Fruit fly (Drosophila melanogaster) whole organism, embryonic: ENCODE data around the gene tHMG1.
A peak's percentile ranks its signal among the peaks of the same experiment; 100 is the strongest.

ENCODE experiments used
- B-H1 ChIP-seq: fragments of 200-800 bp; sonication (Bioruptor generic); IDR thresholded peaks from 3 replicates; pipeline ENCODE4 v1.3.6; 2022; ENCODE audit warnings: missing biosample characterization, missing genetic modification characterization
- B-H2 ChIP-seq: fragments of 200-800 bp; sonication (Bioruptor generic); optimal IDR thresholded peaks from 2 replicates; lab custom pipeline; 2018; ENCODE audit warnings: missing biosample characterization, mild to moderate bottlenecking, missing genetic modification characterization
- Bdp1 ChIP-seq: fragments of 200-800 bp; sonication (Bioruptor generic); optimal IDR thresholded peaks from 3 replicates; lab custom pipeline; 2016; ENCODE audit warnings: missing biosample characterization, missing genetic modification characterization
- CG11696 ChIP-seq: fragments of 200-800 bp; sonication (Bioruptor generic); IDR thresholded peaks from 2 replicates; pipeline ENCODE4 v1.3.6; 2022; ENCODE audit warnings: missing biosample characterization, missing genetic modification characterization
- CG13424 ChIP-seq: fragments of 200-800 bp; sonication (Bioruptor generic); optimal IDR thresholded peaks from 2 replicates; lab custom pipeline; 2019; ENCODE audit warnings: missing biosample characterization, mild to moderate bottlenecking, missing genetic modification characterization, moderate library complexity
- CG14860 ChIP-seq: fragments of 200-800 bp; sonication (Bioruptor generic); IDR thresholded peaks from 3 replicates; pipeline ENCODE4 v1.3.6; 2022; ENCODE audit warnings: missing biosample characterization, missing genetic modification characterization; ENCODE audit not compliant: partially characterized antibody
- CG14965 ChIP-seq: fragments of 200-800 bp; sonication (Bioruptor generic); optimal IDR thresholded peaks from 2 replicates; lab custom pipeline; 2016; ENCODE audit warnings: missing biosample characterization, missing genetic modification characterization, borderline replicate concordance
- CG16813 ChIP-seq: fragments of 200-800 bp; sonication (Bioruptor generic); IDR thresholded peaks from 3 replicates; pipeline ENCODE4 v1.3.6; 2022; ENCODE audit warnings: missing biosample characterization, missing genetic modification characterization; ENCODE audit not compliant: partially characterized antibody
- CG16815 ChIP-seq: fragments of 200-800 bp; sonication (Bioruptor generic); optimal IDR thresholded peaks from 3 replicates; lab custom pipeline; 2017; ENCODE audit warnings: missing biosample characterization, mild to moderate bottlenecking, missing genetic modification characterization
- CG18011 ChIP-seq: fragments of 200-800 bp; sonication (Bioruptor generic); optimal IDR thresholded peaks from 2 replicates; lab custom pipeline; 2017; ENCODE audit warnings: missing biosample characterization, missing genetic modification characterization, mild to moderate bottlenecking, moderate library complexity, missing genotype
- CG18262 ChIP-seq: fragments of 200-800 bp; optimal IDR thresholded peaks from 3 replicates; lab custom pipeline; 2019; ENCODE audit warnings: missing biosample characterization, mild to moderate bottlenecking, missing genetic modification characterization, moderate library complexity
- CG32767 ChIP-seq: fragments of 200-800 bp; sonication (Bioruptor generic); IDR thresholded peaks from 2 replicates; pipeline ENCODE4 v1.3.6; 2022; ENCODE audit warnings: missing biosample characterization, missing genetic modification characterization
- CG6813 ChIP-seq: fragments of 200-800 bp; sonication (Bioruptor generic); optimal IDR thresholded peaks from 2 replicates; lab custom pipeline; 2017; ENCODE audit warnings: missing biosample characterization, missing genetic modification characterization, mild to moderate bottlenecking, moderate library complexity, missing genetic modification reagents
- CG7745 ChIP-seq: fragments of 200-800 bp; sonication (Bioruptor generic); optimal IDR thresholded peaks from 2 replicates; lab custom pipeline; 2018; ENCODE audit warnings: missing biosample characterization, mild to moderate bottlenecking, missing genetic modification characterization, moderate library complexity
- CG8765 ChIP-seq: fragments of 200-800 bp; sonication (Bioruptor generic); IDR thresholded peaks from 2 replicates; pipeline ENCODE4 v1.3.6; 2022; ENCODE audit warnings: missing biosample characterization, missing genetic modification characterization
- CG8924 ChIP-seq: fragments of 200-800 bp; optimal IDR thresholded peaks from 3 replicates; lab custom pipeline; 2019; ENCODE audit warnings: missing biosample characterization, mild to moderate bottlenecking, missing genetic modification characterization, moderate library complexity
- CG9609 ChIP-seq: fragments of 200-800 bp; sonication (Bioruptor generic); optimal IDR thresholded peaks from 3 replicates; lab custom pipeline; 2016; ENCODE audit warnings: missing biosample characterization, missing genetic modification characterization
- CG9797 ChIP-seq: fragments of 200-800 bp; sonication (Bioruptor generic); optimal IDR thresholded peaks from 3 replicates; lab custom pipeline; 2018; ENCODE audit warnings: missing biosample characterization, mild to moderate bottlenecking, missing genetic modification characterization
- D19B ChIP-seq: fragments of 200-800 bp; sonication (Bioruptor generic); optimal IDR thresholded peaks from 2 replicates; lab custom pipeline; 2017; ENCODE audit warnings: missing biosample characterization, mild to moderate bottlenecking, missing genetic modification characterization
- Deaf1 ChIP-seq: fragments of 200-800 bp; optimal IDR thresholded peaks from 3 replicates; lab custom pipeline; 2019; ENCODE audit warnings: missing biosample characterization, mild to moderate bottlenecking, missing genetic modification characterization, moderate library complexity
- Doc2 ChIP-seq: fragments of 200-800 bp; sonication (Bioruptor generic); IDR thresholded peaks from 2 replicates; pipeline ENCODE4 v1.3.6; 2022; ENCODE audit warnings: missing biosample characterization, missing genetic modification characterization
- E2f1 ChIP-seq: fragments of 200-800 bp; sonication (Bioruptor generic); IDR thresholded peaks from 2 replicates; pipeline ENCODE4 v1.3.6; 2022; ENCODE audit warnings: missing biosample characterization, missing genetic modification characterization
- Hand ChIP-seq: fragments of 200-800 bp; sonication (Bioruptor generic); optimal IDR thresholded peaks from 2 replicates; lab custom pipeline; 2017; ENCODE audit warnings: mild to moderate bottlenecking, missing biosample characterization, missing genetic modification reagents, missing genetic modification characterization
- MTF-1 ChIP-seq: fragments of 200-800 bp; sonication (Bioruptor generic); optimal IDR thresholded peaks from 2 replicates; lab custom pipeline; 2018; ENCODE audit warnings: missing biosample characterization, mild to moderate bottlenecking, missing genetic modification characterization, borderline replicate concordance
- Mad ChIP-seq: fragments of 200-800 bp; sonication (Bioruptor generic); optimal IDR thresholded peaks from 2 replicates; lab custom pipeline; 2016; ENCODE audit warnings: missing biosample characterization, missing genetic modification characterization
- Max ChIP-seq: fragments of 200-800 bp; sonication (Bioruptor generic); optimal IDR thresholded peaks from 2 replicates; lab custom pipeline; 2016; ENCODE audit warnings: missing biosample characterization, mild to moderate bottlenecking, missing genetic modification characterization
- Mes4 ChIP-seq: fragments of 200-800 bp; sonication (Bioruptor generic); optimal IDR thresholded peaks from 2 replicates; lab custom pipeline; 2016; ENCODE audit warnings: missing biosample characterization, missing genetic modification characterization
- Nf-YB ChIP-seq: fragments of 200-800 bp; sonication (Bioruptor generic); optimal IDR thresholded peaks from 3 replicates; lab custom pipeline; 2019; ENCODE audit warnings: missing biosample characterization, mild to moderate bottlenecking, missing genetic modification characterization, moderate library complexity
- Pdp1 ChIP-seq, 2 experiments: fragments of 200-800 bp; sonication (Bioruptor generic); optimal IDR thresholded peaks; 3 replicates each; lab custom pipeline; 2016; ENCODE audit warnings: missing biosample characterization in 2 of 2, missing genetic modification characterization in 2 of 2, mild to moderate bottlenecking in 1 of 2, moderate library complexity in 1 of 2
- cad ChIP-seq: fragments of >200 bp; optimal IDR thresholded peaks from 2 replicates; lab custom pipeline; 2017; ENCODE audit warnings: missing biosample characterization, missing genetic modification characterization
- chif ChIP-seq, 2 experiments: fragments of 200-800 bp; sonication (Bioruptor generic); optimal IDR thresholded peaks; 3 replicates each; lab custom pipeline; 2016; ENCODE audit warnings: missing biosample characterization in 2 of 2, missing genetic modification characterization in 2 of 2
- eve ChIP-seq, 2 experiments: fragments of >200 bp; optimal IDR thresholded peaks; 2 replicates each; lab custom pipeline; 2017; ENCODE audit warnings: missing biosample characterization in 2 of 2, missing genetic modification characterization in 2 of 2
- ewg ChIP-seq: fragments of 200-800 bp; sonication (Bioruptor generic); optimal IDR thresholded peaks from 3 replicates; lab custom pipeline; 2017; ENCODE audit warnings: mild to moderate bottlenecking, missing biosample characterization, missing genetic modification reagents, missing genetic modification characterization
- fd64A ChIP-seq: fragments of 200-800 bp; sonication (Bioruptor generic); optimal IDR thresholded peaks from 3 replicates; lab custom pipeline; 2018; ENCODE audit warnings: missing biosample characterization, mild to moderate bottlenecking, missing genetic modification characterization
- ind ChIP-seq: fragments of 200-800 bp; sonication (Bioruptor generic); optimal IDR thresholded peaks from 3 replicates; lab custom pipeline; 2016; ENCODE audit warnings: missing biosample characterization, missing genetic modification characterization
- lmd ChIP-seq: fragments of 200-800 bp; sonication (Bioruptor generic); IDR thresholded peaks from 2 replicates; pipeline ENCODE4 v1.3.6; 2022; ENCODE audit warnings: missing biosample characterization, missing genetic modification characterization
- lov ChIP-seq, 2 experiments: fragments of 200-800 bp in 1 of 2; fragments of >200 bp in 1 of 2; sonication (Bioruptor generic) in 1 of 2; IDR thresholded peaks in 1 of 2; optimal IDR thresholded peaks in 1 of 2; 2 replicates in 1 of 2; 3 replicates in 1 of 2; pipeline versions ENCODE4 v1.3.6 to Lab custom; 2017 to 2022; ENCODE audit warnings: missing biosample characterization in 1 of 2, missing genetic modification characterization in 1 of 2
- nerfin-1 ChIP-seq: fragments of 200-800 bp; sonication (Bioruptor generic); optimal IDR thresholded peaks from 3 replicates; lab custom pipeline; 2019; ENCODE audit warnings: missing biosample characterization, mild to moderate bottlenecking, missing genetic modification characterization, moderate library complexity
- odd ChIP-seq: fragments of 200-800 bp; sonication (Bioruptor generic); optimal IDR thresholded peaks from 2 replicates; lab custom pipeline; 2017; ENCODE audit warnings: missing biosample characterization, mild to moderate bottlenecking, missing genetic modification characterization
- p53 ChIP-seq: fragments of 200-800 bp; sonication (Bioruptor generic); optimal IDR thresholded peaks from 2 replicates; lab custom pipeline; 2016; ENCODE audit warnings: missing biosample characterization, missing genetic modification characterization
- ranshi ChIP-seq: fragments of 200-800 bp; sonication (Bioruptor generic); IDR thresholded peaks from 2 replicates; pipeline ENCODE4 v1.3.6; 2022; ENCODE audit warnings: missing biosample characterization, missing genetic modification characterization
- repo ChIP-seq: fragments of 200-800 bp; sonication (Bioruptor generic); optimal IDR thresholded peaks from 2 replicates; lab custom pipeline; 2016; ENCODE audit warnings: missing biosample characterization, missing genetic modification characterization
- scrt ChIP-seq: fragments of 200-800 bp; sonication (Bioruptor generic); optimal IDR thresholded peaks from 2 replicates; lab custom pipeline; 2018; ENCODE audit warnings: missing biosample characterization, mild to moderate bottlenecking, missing genetic modification characterization, moderate library complexity
- sens ChIP-seq: fragments of 200-800 bp; sonication (Bioruptor generic); peaks from one replicate; lab custom pipeline; 2016; ENCODE audit warnings: missing biosample characterization, missing genetic modification characterization
- tgo ChIP-seq: fragments of 200-800 bp; sonication (Bioruptor generic); IDR thresholded peaks from 3 replicates; pipeline ENCODE4 v1.3.6; 2022; ENCODE audit warnings: missing biosample characterization, missing genetic modification characterization
- ttk ChIP-seq: fragments of 200-800 bp; sonication (Bioruptor generic); IDR thresholded peaks from 2 replicates; pipeline ENCODE4 v2.1.2; 2022; ENCODE audit warnings: missing biosample characterization, missing genetic modification characterization
- usp ChIP-seq: fragments of >200 bp; optimal IDR thresholded peaks from 2 replicates; lab custom pipeline; 2017; ENCODE audit warnings: missing biosample characterization, missing genetic modification characterization
- vvl ChIP-seq: fragments of 200-800 bp; sonication (Bioruptor generic); IDR thresholded peaks from 2 replicates; pipeline ENCODE4 v1.3.6; 2022; ENCODE audit warnings: missing biosample characterization, missing genetic modification characterization
- wdn ChIP-seq: fragments of 200-800 bp; sonication (Bioruptor generic); IDR thresholded peaks from 2 replicates; pipeline ENCODE4 v1.3.6; 2022; ENCODE audit warnings: missing biosample characterization, missing genetic modification characterization

tHMG1 gene

DNA sequence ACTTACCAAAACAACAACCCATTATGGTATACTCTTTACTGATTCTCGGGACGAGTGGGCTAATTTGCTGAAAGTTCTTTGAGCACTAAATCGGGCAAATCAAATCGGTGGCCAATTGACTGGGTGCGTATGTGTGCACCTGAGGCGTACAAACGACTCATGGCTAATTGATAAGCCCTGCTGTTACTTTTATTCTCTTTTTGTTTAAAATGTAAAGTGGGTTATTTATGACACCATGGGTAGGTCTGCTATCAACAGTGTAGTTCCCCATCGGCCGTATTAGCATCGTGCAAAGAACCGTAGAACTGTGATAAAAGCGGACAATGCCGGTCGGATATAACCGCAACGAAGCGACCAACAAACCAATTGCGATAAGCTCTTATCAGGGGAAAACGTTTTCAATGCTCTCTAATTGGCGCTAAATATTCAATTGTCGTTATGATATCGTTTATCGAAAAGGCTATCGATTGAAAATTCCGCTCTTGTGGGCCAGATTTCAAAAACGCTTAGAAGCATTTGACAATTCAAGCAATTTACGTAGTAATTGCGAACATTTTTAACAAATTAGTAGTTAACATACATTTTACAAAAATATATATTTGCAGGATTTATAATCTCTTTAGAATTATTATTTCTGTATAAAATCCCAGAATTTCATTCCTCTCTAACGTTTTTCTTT, 44.3 kb upstream of the tHMG1 start, which contains the start of gene CG34288 (continued):
- TF ChIP-seq Deaf1 (tag; lab: Kevin White, UChicago) (no peak), cad (GFP tag; lab: Kevin White, UChicago) (no peak), lmd (peak; percentile 26; the same call in 1 of the 2 replicates), CG32767 (GFP tag; lab: Robert Waterston, UW) (no peak), CG16813 (no peak), MTF-1 (GFP tag; lab: Kevin White, UChicago) (no peak), Nf-YB (GFP tag; lab: Kevin White, UChicago) (no peak), lov (optimal IDR thresholded peaks at IDR 0.05; lab: Kevin White, UChicago) (no peak), lov (GFP tag; IDR thresholded peaks at IDR 0.05; lab: Robert Waterston, UW) (no peak), Doc2 (GFP tag; lab: Robert Waterston, UW) (no peak), ranshi (GFP tag; lab: Robert Waterston, UW) (peak; percentile 53; the same call in 1 of the 2 replicates), CG16815 (GFP tag; lab: Kevin White, UChicago) (no peak), wdn (GFP tag; lab: Robert Waterston, UW) (peak; percentile 51; the same call in 1 of the 2 replicates), CG13424 (no peak), CG8765 (no peak), CG9797 (GFP tag; lab: Kevin White, UChicago) (no peak), ttk (GFP tag; lab: Robert Waterston, UW) (peak; percentile 31; the same call in 1 of the 2 replicates), Mes4 (GFP tag; lab: Kevin White, UChicago) (no peak), usp (no peak), CG18262 (tag; lab: Kevin White, UChicago) (peak; percentile 40), tgo (GFP tag; lab: Robert Waterston, UW) (no peak; the same call in 2 of the 3 replicates), Hand (GFP tag; lab: Kevin White, UChicago) (no peak), odd (GFP tag; lab: Kevin White, UChicago) (no peak), CG18011 (no peak), scrt (no peak), Mad (no peak), vvl (GFP tag; lab: Robert Waterston, UW) (no peak; the same call in 1 of the 2 replicates), sens (GFP tag; lab: Kevin White, UChicago) (no peak), CG8924 (tag; lab: Kevin White, UChicago) (no peak), ind (GFP tag; lab: Kevin White, UChicago) (no peak), B-H1 (GFP tag; lab: Robert Waterston, UW) (no peak; the same call in 2 of the 3 replicates), B-H2 (no peak), CG9609 (no peak), CG14860 (GFP tag; lab: Robert Waterston, UW) (no peak), CG6813 (GFP tag; lab: Kevin White, UChicago) (no peak), E2f1 (peak; percentile 66), CG7745 (tag; lab: Kevin White, UChicago) (no peak), Bdp1 (GFP tag; lab: Kevin White, UChicago) (no peak), Pdp1 (GFP tag; optimal IDR thresholded peaks at IDR 0.05; lab: Kevin White, UChicago) (no peak), Max (GFP tag; lab: Kevin White, UChicago) (no peak), ewg (GFP tag; lab: Kevin White, UChicago) (no peak), CG11696 (GFP tag; lab: Robert Waterston, UW) (no peak), fd64A (no peak), chif (GFP tag; optimal IDR thresholded peaks at IDR 0.05; lab: Kevin White, UChicago) (no peak), eve (GFP tag; optimal IDR thresholded peaks at IDR 0.05; lab: Kevin White, UChicago) (no peak), nerfin-1 (tag; lab: Kevin White, UChicago) (no peak), D19B (GFP tag; lab: Kevin White, UChicago) (no peak), p53 (GFP tag; lab: Kevin White, UChicago) (no peak), CG14965 (GFP tag; lab: Kevin White, UChicago) (no peak), repo (GFP tag; lab: Kevin White, UChicago) (no peak)
